Fruit fly (Drosophila melanogaster): Measurements from ENCODE around the gene CG10853.

dm6 chr3L:3908838-3909810 lies 38.6 kb upstream of the CG10853 start:
- TF ChIP-seq Smox (GFP tag; optimal IDR thresholded peaks at IDR 0.05): no peak
- no peak for TF ChIP-seq CG6792 (GFP tag; optimal IDR thresholded peaks at IDR 0.05)
- no peak for TF ChIP-seq Hr4 (GFP tag; optimal IDR thresholded peaks at IDR 0.05)
- TF ChIP-seq CG34406 (GFP tag; optimal IDR thresholded peaks at IDR 0.05): no peak
- no peak for TF ChIP-seq Sox14 (GFP tag; optimal IDR thresholded peaks at IDR 0.05)
- no peak for TF ChIP-seq Sox15 (GFP tag; optimal IDR thresholded peaks at IDR 0.05)
- TF ChIP-seq net (GFP tag; optimal IDR thresholded peaks at IDR 0.05): no peak

Data from whole organism, prepupa.